Worm (Caenorhabditis elegans) whole organism, L1 larva: ENCODE measurements around the gene F23D12.11.

Experiments
- fos-1 ChIP-seq: fragments of 150-350 bp; optimal IDR thresholded peaks from 2 replicates; lab custom pipeline; 2014; ENCODE audit warnings: missing biosample characterization, missing genetic modification characterization
- lin-35 ChIP-seq, 2 experiments: fragments of 150-350 bp; optimal IDR thresholded peaks; 2 replicates each; lab custom pipeline; 2014; ENCODE audit warnings: missing biosample characterization in 2 of 2, missing genetic modification characterization in 2 of 2, missing genetic modification reagents in 2 of 2
- nhr-12 ChIP-seq: sonication (generic microtip); optimal IDR thresholded peaks from 2 replicates; lab custom pipeline; 2017; ENCODE audit warnings: missing biosample characterization, missing genetic modification characterization
- snpc-4 ChIP-seq: fragments of 150-350 bp; optimal IDR thresholded peaks from 2 replicates; lab custom pipeline; 2014; ENCODE audit warnings: missing biosample characterization, missing genetic modification characterization
- snu-23 ChIP-seq: sonication (generic microtip); optimal IDR thresholded peaks from 2 replicates; lab custom pipeline; 2016; ENCODE audit warnings: missing genetic modification characterization, missing compliant biosample characterization

DNA sequence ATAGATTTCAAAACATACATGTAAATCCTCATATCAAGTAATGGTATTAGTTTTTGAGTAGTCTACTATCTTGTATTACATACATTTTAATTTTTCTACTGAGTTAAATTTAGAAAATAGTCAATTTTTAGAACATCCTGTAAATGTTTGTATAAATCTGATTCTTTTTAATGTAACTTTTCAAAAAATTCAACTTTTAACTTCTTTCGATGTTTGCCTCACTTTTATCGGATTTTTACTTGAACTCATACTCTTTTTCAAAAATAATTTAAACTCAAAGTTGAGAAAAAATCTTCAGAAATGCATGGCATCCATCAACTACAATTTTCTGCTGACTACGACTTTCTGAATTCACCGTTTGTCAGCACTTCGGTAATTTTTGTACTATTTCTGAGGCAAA, 40.0 kb upstream of the F23D12.11 start, which contains the start of gene M163.7:
- no peak for TF ChIP-seq snu-23
- TF ChIP-seq snpc-4 (tag; lab: Kevin White, UChicago): no peak
- no peak for TF ChIP-seq fos-1 (tag; lab: Kevin White, UChicago)
- no peak for TF ChIP-seq nhr-12
- no peak for TF ChIP-seq lin-35 (GFP tag; optimal IDR thresholded peaks at IDR 0.05; lab: Kevin White, UChicago)
